Worm (Caenorhabditis elegans) whole organism, L1 larva: ENCODE results near the gene aex-3.
A peak's percentile ranks its signal among the peaks of the same experiment; 100 is the strongest.

Source experiments
- C04F5.9 ChIP-seq: sonication (generic microtip); optimal IDR thresholded peaks from 2 replicates; lab custom pipeline; 2016; ENCODE audit warnings: missing genetic modification characterization, missing compliant biosample characterization
- F16B12.6 ChIP-seq: fragments of 150-350 bp; optimal IDR thresholded peaks from 2 replicates; lab custom pipeline; 2014; ENCODE audit warnings: missing biosample characterization, missing genetic modification characterization
- aly-2 ChIP-seq: fragments of 150-350 bp; optimal IDR thresholded peaks from 2 replicates; lab custom pipeline; 2014; ENCODE audit warnings: missing biosample characterization, missing genetic modification characterization
- ama-1 ChIP-seq: fragments of 150-350 bp; optimal IDR thresholded peaks from 2 replicates; lab custom pipeline; 2014
- blmp-1 ChIP-seq: fragments of 150-350 bp; optimal IDR thresholded peaks from 2 replicates; lab custom pipeline; 2014; ENCODE audit warnings: missing biosample characterization, missing genetic modification characterization
- ceh-63 ChIP-seq: fragments of 200-800 bp; sonication (Bioruptor generic); optimal IDR thresholded peaks from 2 replicates; lab custom pipeline; 2018; ENCODE audit warnings: mild to moderate bottlenecking, missing genetic modification characterization, missing compliant biosample characterization
- ceh-8 ChIP-seq: fragments of 200-800 bp; sonication (Bioruptor generic); optimal IDR thresholded peaks from 2 replicates; lab custom pipeline; 2018; ENCODE audit warnings: mild to moderate bottlenecking, missing genetic modification characterization, moderate library complexity, missing compliant biosample characterization
- ceh-88 ChIP-seq: fragments of 200-800 bp; sonication (Bioruptor generic); IDR thresholded peaks from 2 replicates; pipeline ENCODE4 v1.3.6; 2022; ENCODE audit warnings: missing genetic modification characterization, missing compliant biosample characterization
- ceh-90 ChIP-seq: sonication (generic microtip); optimal IDR thresholded peaks from 2 replicates; lab custom pipeline; 2016; ENCODE audit warnings: missing genetic modification characterization, missing compliant biosample characterization
- dpl-1 ChIP-seq, 3 experiments: fragments of 150-350 bp in 2 of 3; sonication (generic microtip) in 1 of 3; optimal IDR thresholded peaks; 2 replicates each; lab custom pipeline; 2014 to 2017; ENCODE audit warnings: missing biosample characterization in 3 of 3, missing genetic modification characterization in 3 of 3, missing genetic modification reagents in 3 of 3
- dsc-1 ChIP-seq: sonication (generic microtip); optimal IDR thresholded peaks from 2 replicates; lab custom pipeline; 2016; ENCODE audit warnings: mild to moderate bottlenecking, missing genetic modification characterization, missing compliant biosample characterization
- egl-27 ChIP-seq, 2 experiments: fragments of 150-350 bp in 1 of 2; sonication (generic microtip); optimal IDR thresholded peaks; 3 replicates each; lab custom pipeline; 2017 to 2018; ENCODE audit warnings: missing biosample characterization in 2 of 2, missing genetic modification characterization in 2 of 2, missing genetic modification reagents in 2 of 2
- elt-2 ChIP-seq: sonication (generic microtip); optimal IDR thresholded peaks from 2 replicates; lab custom pipeline; 2016; ENCODE audit warnings: missing genetic modification characterization, mild to moderate bottlenecking, inconsistent platforms, missing compliant biosample characterization, missing genetic modification reagents
- elt-3 ChIP-seq, 6 experiments: fragments of 150-350 bp in 1 of 6; sonication (generic microtip); optimal IDR thresholded peaks; 2 replicates each; lab custom pipeline; 2017 to 2018; ENCODE audit warnings: missing biosample characterization in 6 of 6, missing genetic modification characterization in 6 of 6, inconsistent platforms in 1 of 6
- fkh-10 ChIP-seq: sonication (generic microtip); optimal IDR thresholded peaks from 2 replicates; lab custom pipeline; 2017; ENCODE audit warnings: missing biosample characterization, missing genetic modification reagents, missing genetic modification characterization
- fos-1 ChIP-seq: fragments of 150-350 bp; optimal IDR thresholded peaks from 2 replicates; lab custom pipeline; 2014; ENCODE audit warnings: missing biosample characterization, missing genetic modification characterization
- hlh-17 ChIP-seq: fragments of 200-800 bp; sonication (Bioruptor generic); optimal IDR thresholded peaks from 2 replicates; lab custom pipeline; 2018; ENCODE audit warnings: missing genetic modification characterization, mild to moderate bottlenecking, missing compliant biosample characterization, moderate library complexity, borderline replicate concordance
- hpl-2 ChIP-seq: fragments of 150-350 bp; optimal IDR thresholded peaks from 2 replicates; lab custom pipeline; 2014; ENCODE audit warnings: missing biosample characterization, missing genetic modification reagents, missing genetic modification characterization
- jun-1 ChIP-seq: fragments of 150-350 bp; optimal IDR thresholded peaks from 2 replicates; lab custom pipeline; 2014; ENCODE audit warnings: missing biosample characterization, missing genetic modification reagents, missing genetic modification characterization
- lin-15B ChIP-seq: fragments of 150-350 bp; sonication (generic microtip); optimal IDR thresholded peaks from 3 replicates; lab custom pipeline; 2014; ENCODE audit warnings: missing biosample characterization, missing genetic modification characterization
- lin-35 ChIP-seq, 2 experiments: fragments of 150-350 bp; optimal IDR thresholded peaks; 2 replicates each; lab custom pipeline; 2014; ENCODE audit warnings: missing biosample characterization in 2 of 2, missing genetic modification characterization in 2 of 2, missing genetic modification reagents in 2 of 2
- mab-9 ChIP-seq: fragments of 200-800 bp; sonication (Bioruptor generic); IDR thresholded peaks from 2 replicates; pipeline ENCODE4 v1.3.6; 2022; ENCODE audit warnings: missing genetic modification reagents, missing genetic modification characterization, missing compliant biosample characterization
- mep-1 ChIP-seq: fragments of 150-350 bp; optimal IDR thresholded peaks from 2 replicates; lab custom pipeline; 2014; ENCODE audit warnings: missing biosample characterization, missing genetic modification characterization
- nhr-11 ChIP-seq: fragments of 150-350 bp; optimal IDR thresholded peaks from 2 replicates; lab custom pipeline; 2014; ENCODE audit warnings: missing biosample characterization, missing genetic modification characterization
- nhr-20 ChIP-seq: sonication (generic microtip); optimal IDR thresholded peaks from 2 replicates; lab custom pipeline; 2016; ENCODE audit warnings: mild to moderate bottlenecking, missing genetic modification characterization, missing compliant biosample characterization
- nhr-28 ChIP-seq: fragments of 150-350 bp; optimal IDR thresholded peaks from 2 replicates; lab custom pipeline; 2014; ENCODE audit warnings: missing biosample characterization, missing genetic modification characterization
- nhr-71 ChIP-seq: sonication (generic microtip); optimal IDR thresholded peaks from 2 replicates; lab custom pipeline; 2016; ENCODE audit warnings: mild to moderate bottlenecking, missing genetic modification characterization, moderate library complexity, missing compliant biosample characterization
- nhr-76 ChIP-seq: sonication (generic microtip); optimal IDR thresholded peaks from 2 replicates; lab custom pipeline; 2017; ENCODE audit warnings: missing biosample characterization, missing genetic modification characterization
- nhr-77 ChIP-seq: fragments of 150-350 bp; optimal IDR thresholded peaks from 2 replicates; lab custom pipeline; 2014; ENCODE audit warnings: missing biosample characterization, missing genetic modification characterization
- nhr-84 ChIP-seq: sonication (generic microtip); optimal IDR thresholded peaks from 2 replicates; lab custom pipeline; 2017; ENCODE audit warnings: missing biosample characterization, missing genetic modification characterization
- nhr-85 ChIP-seq: sonication (generic microtip); peaks from one replicate; lab custom pipeline; 2016; ENCODE audit warnings: missing genetic modification characterization, inconsistent platforms, missing compliant biosample characterization
- pag-3 ChIP-seq: sonication (generic microtip); optimal IDR thresholded peaks from 2 replicates; lab custom pipeline; 2017; ENCODE audit warnings: missing genetic modification characterization, mild to moderate bottlenecking, missing compliant biosample characterization, antibody characterized with exemption, borderline replicate concordance; ENCODE audit not compliant: insufficient read depth
- pax-3 ChIP-seq: fragments of 200-800 bp; sonication (Bioruptor generic); optimal IDR thresholded peaks from 2 replicates; lab custom pipeline; 2018; ENCODE audit warnings: mild to moderate bottlenecking, missing genetic modification characterization, moderate library complexity, missing compliant biosample characterization
- pqm-1 ChIP-seq: sonication (generic microtip); optimal IDR thresholded peaks from 3 replicates; lab custom pipeline; 2017; ENCODE audit warnings: missing biosample characterization, missing genetic modification characterization
- snpc-4 ChIP-seq: fragments of 150-350 bp; optimal IDR thresholded peaks from 2 replicates; lab custom pipeline; 2014; ENCODE audit warnings: missing biosample characterization, missing genetic modification characterization
- snu-23 ChIP-seq: sonication (generic microtip); optimal IDR thresholded peaks from 2 replicates; lab custom pipeline; 2016; ENCODE audit warnings: missing genetic modification characterization, missing compliant biosample characterization
- sptf-1 ChIP-seq: fragments of 150-350 bp; optimal IDR thresholded peaks from 2 replicates; lab custom pipeline; 2014; ENCODE audit warnings: missing biosample characterization, missing genetic modification characterization
- tlp-1 ChIP-seq: fragments of 150-350 bp; optimal IDR thresholded peaks from 2 replicates; lab custom pipeline; 2014; ENCODE audit warnings: missing biosample characterization, missing genetic modification characterization
- unc-130 ChIP-seq: fragments of 150-350 bp; optimal IDR thresholded peaks from 2 replicates; lab custom pipeline; 2017; ENCODE audit warnings: missing biosample characterization, missing genetic modification characterization, inconsistent platforms
- unc-62 ChIP-seq: fragments of 150-350 bp; optimal IDR thresholded peaks from 2 replicates; lab custom pipeline; 2014; ENCODE audit warnings: missing biosample characterization, missing genetic modification reagents, missing genetic modification characterization
- unc-86 ChIP-seq: sonication (generic microtip); optimal IDR thresholded peaks from 2 replicates; lab custom pipeline; 2016; ENCODE audit warnings: missing genetic modification characterization, missing compliant biosample characterization
- vab-15 ChIP-seq: sonication (generic microtip); optimal IDR thresholded peaks from 2 replicates; lab custom pipeline; 2017; ENCODE audit warnings: missing genotype, mild to moderate bottlenecking, missing genetic modification characterization, missing compliant biosample characterization
- xbp-1 ChIP-seq: sonication (generic microtip); optimal IDR thresholded peaks from 2 replicates; lab custom pipeline; 2016; ENCODE audit warnings: missing genetic modification characterization, missing compliant biosample characterization
- zip-4 ChIP-seq: fragments of 200-800 bp; sonication (Bioruptor generic); optimal IDR thresholded peaks from 2 replicates; lab custom pipeline; 2018; ENCODE audit warnings: mild to moderate bottlenecking, missing genetic modification characterization, moderate library complexity, missing compliant biosample characterization
- ztf-11 ChIP-seq, 2 experiments: sonication (generic microtip); optimal IDR thresholded peaks; 2 replicates each; lab custom pipeline; 2016 to 2017; ENCODE audit warnings: missing genetic modification characterization in 2 of 2, missing biosample characterization in 1 of 2, missing compliant biosample characterization in 1 of 2
- ztf-4 ChIP-seq: fragments of 150-350 bp; optimal IDR thresholded peaks from 2 replicates; lab custom pipeline; 2014; ENCODE audit warnings: missing biosample characterization, missing genetic modification characterization

aex-3 gene

DNA sequence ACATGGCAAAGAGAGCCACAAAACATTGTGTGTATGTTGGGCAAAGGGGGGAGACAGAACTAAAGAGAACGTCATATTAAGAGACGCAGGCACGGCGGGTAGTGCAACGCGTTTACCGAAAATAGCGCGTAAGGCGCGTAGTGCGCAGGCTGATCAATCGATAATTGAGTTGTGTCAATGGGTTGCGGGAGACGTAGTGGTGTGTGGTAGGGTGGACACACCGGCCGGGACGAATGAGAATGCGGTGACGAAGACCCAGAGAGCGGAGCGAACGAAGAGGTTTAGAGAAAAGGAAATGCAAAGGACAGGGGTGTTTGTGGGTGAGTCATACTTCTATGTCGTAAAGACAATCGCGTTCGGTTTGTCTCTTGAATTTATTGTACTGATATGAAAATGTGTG, 31.8 kb downstream of the aex-3 start (continued):
- TF ChIP-seq mab-9 (GFP tag; lab: Robert Waterston, UW) = no peak
- TF ChIP-seq sptf-1 (tag; lab: Kevin White, UChicago) = no peak
- peak; percentile 76 for TF ChIP-seq mep-1 (tag; lab: Kevin White, UChicago)
- TF ChIP-seq nhr-11 (tag; lab: Kevin White, UChicago) = no peak
- peak; percentile 80 for TF ChIP-seq nhr-71 (tag; lab: Kevin White, UChicago)
- TF ChIP-seq ceh-88 (GFP tag; lab: Robert Waterston, UW) = no peak
- peak; percentile 13 for TF ChIP-seq ceh-8
- no peak for TF ChIP-seq fkh-10 (GFP tag; lab: Kevin White, UChicago)
- no peak for TF ChIP-seq ceh-90 (tag; lab: Kevin White, UChicago)
- peak; percentile 82 for TF ChIP-seq snu-23 (GFP tag; lab: Kevin White, UChicago)
- peak; percentile 41 for TF ChIP-seq C04F5.9 (tag; lab: Kevin White, UChicago)
- TF ChIP-seq unc-62 = no peak
- TF ChIP-seq pag-3 (tag; lab: Kevin White, UChicago) = no peak
- TF ChIP-seq xbp-1 (tag; lab: Kevin White, UChicago) = peak; percentile 47
- TF ChIP-seq vab-15 (tag; lab: Kevin White, UChicago) = no peak
- TF ChIP-seq nhr-28 (tag; lab: Kevin White, UChicago) = no peak
- TF ChIP-seq unc-130 (tag; lab: Kevin White, UChicago) = no peak
- no peak for TF ChIP-seq hlh-17 (GFP tag; lab: Kevin White, UChicago)
- TF ChIP-seq dpl-1 (GFP tag; optimal IDR thresholded peaks at IDR 0.05; lab: Kevin White, UChicago) = peak; percentile 29 to 41 (median 33)
- TF ChIP-seq lin-15B (tag; lab: Kevin White, UChicago) = no peak
- peak; percentile 85 for TF ChIP-seq jun-1
- peak; percentile 11 for TF ChIP-seq elt-2 (tag; lab: Kevin White, UChicago)
- TF ChIP-seq nhr-84 (tag; lab: Kevin White, UChicago) = no peak
- TF ChIP-seq unc-86 (tag; lab: Kevin White, UChicago) = peak; percentile 39
- no peak for TF ChIP-seq ama-1 (lab: Kevin White, UChicago)
- TF ChIP-seq pqm-1 (tag; lab: Kevin White, UChicago) = no peak
- peak; percentile 70 for TF ChIP-seq nhr-20 (tag; lab: Kevin White, UChicago)
- TF ChIP-seq ztf-11 (tag; optimal IDR thresholded peaks at IDR 0.05; lab: Kevin White, UChicago) = no peak
- TF ChIP-seq ceh-63 (GFP tag; lab: Kevin White, UChicago) = no peak
- no peak for TF ChIP-seq F16B12.6 (tag; lab: Kevin White, UChicago)
- TF ChIP-seq egl-27 (tag; optimal IDR thresholded peaks at IDR 0.05; lab: Kevin White, UChicago) = no peak
- TF ChIP-seq ztf-4 = peak; percentile 8
- no peak for TF ChIP-seq hpl-2
- no peak for TF ChIP-seq tlp-1 (tag; lab: Kevin White, UChicago)
- peak; percentile 8 for TF ChIP-seq zip-4 (GFP tag; lab: Kevin White, UChicago)
- TF ChIP-seq elt-3 (tag; optimal IDR thresholded peaks at IDR 0.05; lab: Kevin White, UChicago) = peak in 1 of 6 experiments; percentile 9
- TF ChIP-seq nhr-85 (tag; lab: Kevin White, UChicago) = peak; percentile 93
- peak; percentile 42 for TF ChIP-seq blmp-1 (tag; lab: Kevin White, UChicago)
- TF ChIP-seq snpc-4 (tag; lab: Kevin White, UChicago) = peak; percentile 29
- TF ChIP-seq lin-35 (GFP tag; optimal IDR thresholded peaks at IDR 0.05; lab: Kevin White, UChicago) = peak; percentile 58 to 74
- TF ChIP-seq pax-3 (tag; lab: Kevin White, UChicago) = no peak
- peak; percentile 81 for TF ChIP-seq dsc-1 (tag; lab: Kevin White, UChicago)
- no peak for TF ChIP-seq aly-2 (tag; lab: Kevin White, UChicago)
- no peak for TF ChIP-seq nhr-77 (tag; lab: Kevin White, UChicago)
- TF ChIP-seq fos-1 = peak; percentile 81
- TF ChIP-seq nhr-76 (tag; lab: Kevin White, UChicago) = no peak
